Worm (Caenorhabditis elegans): ENCODE data around the gene mdt-15.

- TF ChIP-seq nhr-28 (tag; optimal IDR thresholded peaks at IDR 0.05) (no peak), lsy-2 (tag; optimal IDR thresholded peaks at IDR 0.05) (no peak), elt-3 (tag; optimal IDR thresholded peaks at IDR 0.05) (no peak), pha-4 (tag; optimal IDR thresholded peaks at IDR 0.05) (no peak), unc-62 (GFP tag; optimal IDR thresholded peaks at IDR 0.05) (no peak), tbx-8 (GFP tag; optimal IDR thresholded peaks at IDR 0.05) (no peak), mab-5 (tag; optimal IDR thresholded peaks at IDR 0.05) (no peak), snpc-4 (tag; optimal IDR thresholded peaks at IDR 0.05) (no peak), elt-1 (tag; optimal IDR thresholded peaks at IDR 0.05; ENCODE audit: borderline replicate concordance, insufficient read depth) (no peak), ces-1 (GFP tag; optimal IDR thresholded peaks at IDR 0.05) (peak; percentile 27)
Observed at ce11 chrIII:5840277-5840676, 6.7 kb upstream of the mdt-15 start.
